Fruit fly (Drosophila melanogaster) whole organism, wandering third instar larva: ENCODE data around the gene CG32259.

Source experiments
- Abd-B ChIP-seq: fragments of >200 bp; optimal IDR thresholded peaks from 2 replicates; lab custom pipeline; 2017; ENCODE audit warnings: missing biosample characterization, missing genetic modification characterization
- CG32264 ChIP-seq: fragments of 200-800 bp; sonication (Bioruptor generic); optimal IDR thresholded peaks from 2 replicates; lab custom pipeline; 2016; ENCODE audit warnings: missing biosample characterization, missing genetic modification characterization
- Dfd ChIP-seq: fragments of >200 bp; optimal IDR thresholded peaks from 2 replicates; lab custom pipeline; 2017; ENCODE audit warnings: missing biosample characterization, missing genetic modification characterization
- Hr78 ChIP-seq: fragments of >200 bp; optimal IDR thresholded peaks from 2 replicates; lab custom pipeline; 2017; ENCODE audit warnings: missing biosample characterization, missing genetic modification characterization
- pan ChIP-seq: fragments of >200 bp; optimal IDR thresholded peaks from 2 replicates; lab custom pipeline; 2017
- usp ChIP-seq: fragments of >200 bp; optimal IDR thresholded peaks from 2 replicates; lab custom pipeline; 2017; ENCODE audit warnings: missing biosample characterization, missing genetic modification characterization

dm6 chr3L:4055438-4055962, 13.7 kb upstream of the CG32259 start:
- TF ChIP-seq pan (no peak), usp (GFP tag; lab: Kevin White, UChicago) (no peak), Dfd (GFP tag; lab: Kevin White, UChicago) (no peak), Hr78 (GFP tag; lab: Kevin White, UChicago) (no peak), CG32264 (GFP tag; lab: Kevin White, UChicago) (no peak), Abd-B (GFP tag; lab: Kevin White, UChicago) (no peak)
